Worm (Caenorhabditis elegans) whole organism, L2 larva: ENCODE measurements around the gene Y57A10C.9.

Experiments
- C34F6.9 ChIP-seq: fragments of 150-350 bp; optimal IDR thresholded peaks from 2 replicates; lab custom pipeline; 2014; ENCODE audit warnings: missing biosample characterization, missing genetic modification characterization
- F13H6.1 ChIP-seq: sonication (generic microtip); optimal IDR thresholded peaks from 2 replicates; lab custom pipeline; 2016; ENCODE audit warnings: missing genetic modification characterization, missing compliant biosample characterization
- R02D3.7 ChIP-seq: fragments of 150-350 bp; optimal IDR thresholded peaks from 2 replicates; lab custom pipeline; 2014; ENCODE audit warnings: missing biosample characterization, missing genetic modification characterization
- Y55F3AM.14 ChIP-seq: fragments of 200-800 bp; sonication (Bioruptor generic); optimal IDR thresholded peaks from 2 replicates; lab custom pipeline; 2018; ENCODE audit warnings: mild to moderate bottlenecking, missing genetic modification characterization, missing compliant biosample characterization
- alr-1 ChIP-seq: fragments of 150-350 bp; optimal IDR thresholded peaks from 2 replicates; lab custom pipeline; 2014; ENCODE audit warnings: missing biosample characterization, missing genetic modification characterization
- ama-1 ChIP-seq: fragments of 150-350 bp; optimal IDR thresholded peaks from 2 replicates; lab custom pipeline; 2018; ENCODE audit warnings: inconsistent platforms
- ceh-16 ChIP-seq: fragments of 150-350 bp; optimal IDR thresholded peaks from 2 replicates; lab custom pipeline; 2014; ENCODE audit warnings: missing biosample characterization, missing genetic modification characterization
- ceh-82 ChIP-seq: fragments of 150-350 bp; optimal IDR thresholded peaks from 2 replicates; lab custom pipeline; 2014; ENCODE audit warnings: missing biosample characterization, missing genetic modification characterization
- crh-2 ChIP-seq: sonication (generic microtip); optimal IDR thresholded peaks from 2 replicates; lab custom pipeline; 2017; ENCODE audit warnings: missing biosample characterization, missing genetic modification characterization
- egl-27 ChIP-seq: sonication (generic microtip); optimal IDR thresholded peaks from 3 replicates; lab custom pipeline; 2017; ENCODE audit warnings: missing biosample characterization, missing genetic modification reagents, missing genetic modification characterization
- elt-3 ChIP-seq: sonication (generic microtip); optimal IDR thresholded peaks from 2 replicates; lab custom pipeline; 2017; ENCODE audit warnings: missing biosample characterization, missing genetic modification characterization
- fos-1 ChIP-seq: fragments of 150-350 bp; optimal IDR thresholded peaks from 2 replicates; lab custom pipeline; 2014; ENCODE audit warnings: missing biosample characterization, missing genetic modification characterization
- lin-13 ChIP-seq: fragments of 150-350 bp; optimal IDR thresholded peaks from 2 replicates; lab custom pipeline; 2014; ENCODE audit warnings: missing biosample characterization, missing genetic modification reagents, missing genetic modification characterization
- lsy-2 ChIP-seq, 2 experiments: fragments of 150-350 bp in 1 of 2; sonication (generic microtip) in 1 of 2; optimal IDR thresholded peaks; 2 replicates each; lab custom pipeline; 2014 to 2017; ENCODE audit warnings: missing biosample characterization in 2 of 2, missing genetic modification characterization in 2 of 2
- mab-5 ChIP-seq: fragments of 150-350 bp; optimal IDR thresholded peaks from 2 replicates; lab custom pipeline; 2014; ENCODE audit warnings: missing biosample characterization, missing genetic modification characterization
- nhr-11 ChIP-seq: fragments of 150-350 bp; optimal IDR thresholded peaks from 2 replicates; lab custom pipeline; 2014; ENCODE audit warnings: missing biosample characterization, missing genetic modification characterization
- nhr-12 ChIP-seq: fragments of 150-350 bp; optimal IDR thresholded peaks from 2 replicates; lab custom pipeline; 2014; ENCODE audit warnings: missing biosample characterization, missing genetic modification characterization
- nhr-129 ChIP-seq: fragments of 150-350 bp; optimal IDR thresholded peaks from 2 replicates; lab custom pipeline; 2014; ENCODE audit warnings: missing biosample characterization, missing genetic modification characterization
- nhr-21 ChIP-seq: fragments of 150-350 bp; optimal IDR thresholded peaks from 2 replicates; lab custom pipeline; 2014; ENCODE audit warnings: missing biosample characterization, missing genetic modification characterization
- nhr-23 ChIP-seq: fragments of 150-350 bp; optimal IDR thresholded peaks from 2 replicates; lab custom pipeline; 2014; ENCODE audit warnings: missing biosample characterization, missing genetic modification reagents, missing genetic modification characterization
- nhr-25 ChIP-seq: fragments of 150-350 bp; sonication (generic microtip); optimal IDR thresholded peaks from 3 replicates; lab custom pipeline; 2014; ENCODE audit warnings: missing biosample characterization, missing genetic modification characterization
- nhr-6 ChIP-seq: fragments of 150-350 bp; optimal IDR thresholded peaks from 2 replicates; lab custom pipeline; 2014; ENCODE audit warnings: missing biosample characterization, missing genetic modification characterization
- nhr-77 ChIP-seq: fragments of 150-350 bp; optimal IDR thresholded peaks from 2 replicates; lab custom pipeline; 2014; ENCODE audit warnings: missing biosample characterization, missing genetic modification characterization
- peb-1 ChIP-seq: fragments of 150-350 bp; optimal IDR thresholded peaks from 2 replicates; lab custom pipeline; 2014; ENCODE audit warnings: missing biosample characterization, missing genetic modification characterization
- skn-1 ChIP-seq: sonication (generic microtip); optimal IDR thresholded peaks from 2 replicates; lab custom pipeline; 2017; ENCODE audit warnings: missing biosample characterization, missing genetic modification characterization
- sma-9 ChIP-seq, 2 experiments: fragments of 150-350 bp in 1 of 2; sonication (generic microtip) in 1 of 2; optimal IDR thresholded peaks; 2 replicates each; lab custom pipeline; 2014 to 2016; ENCODE audit warnings: missing genetic modification characterization in 2 of 2, mild to moderate bottlenecking in 1 of 2, missing biosample characterization in 1 of 2, missing compliant biosample characterization in 1 of 2, missing genetic modification reagents in 1 of 2, moderate library complexity in 1 of 2
- snpc-4 ChIP-seq: fragments of 150-350 bp; optimal IDR thresholded peaks from 2 replicates; lab custom pipeline; 2014; ENCODE audit warnings: missing biosample characterization, missing genetic modification characterization
- unc-39 ChIP-seq: fragments of 150-350 bp; optimal IDR thresholded peaks from 2 replicates; lab custom pipeline; 2014; ENCODE audit warnings: missing biosample characterization, missing genetic modification characterization
- unc-55 ChIP-seq: fragments of 150-350 bp; sonication (generic microtip); optimal IDR thresholded peaks from 3 replicates; lab custom pipeline; 2014; ENCODE audit warnings: missing biosample characterization, missing genetic modification reagents, missing genetic modification characterization
- unc-62 ChIP-seq: fragments of 150-350 bp; optimal IDR thresholded peaks from 2 replicates; lab custom pipeline; 2014; ENCODE audit warnings: missing biosample characterization, missing genetic modification reagents, missing genetic modification characterization
- zag-1 ChIP-seq: fragments of 150-350 bp; optimal IDR thresholded peaks from 2 replicates; lab custom pipeline; 2014; ENCODE audit warnings: missing biosample characterization, missing genetic modification characterization
- ztf-11 ChIP-seq: sonication (generic microtip); optimal IDR thresholded peaks from 2 replicates; lab custom pipeline; 2017; ENCODE audit warnings: missing biosample characterization, missing genetic modification characterization
- ztf-4 ChIP-seq: fragments of 150-350 bp; optimal IDR thresholded peaks from 2 replicates; lab custom pipeline; 2014; ENCODE audit warnings: missing biosample characterization, missing genetic modification characterization

The Y57A10C.9 gene

ce11 chrII:12438441-12438840 is at the start of gene Y57A10C.9:
Y57A10C.9 (minus strand) TSS chrII:12438541.
- TF ChIP-seq egl-27 (no peak), R02D3.7 (no peak), mab-5 (no peak), elt-3 (tag; lab: Kevin White, UChicago) (no peak), F13H6.1 (tag; lab: Kevin White, UChicago) (no peak), skn-1 (no peak), fos-1 (tag; lab: Kevin White, UChicago) (no peak), ztf-11 (no peak), ztf-4 (no peak), unc-39 (no peak)
- TF ChIP-seq, all 48 proteins: peak for 0

- TF ChIP-seq crh-2 (no peak), nhr-23 (tag; lab: Kevin White, UChicago) (no peak), unc-55 (GFP tag; lab: Kevin White, UChicago) (no peak), R02D3.7 (no peak), C34F6.9 (tag; lab: Kevin White, UChicago) (no peak), unc-62 (GFP tag; lab: Kevin White, UChicago) (no peak), unc-39 (no peak), Y55F3AM.14 (no peak), zag-1 (tag; lab: Kevin White, UChicago) (no peak)
Observed at ce11 chrII:12485060-12485459, 46.7 kb upstream of the Y57A10C.9 start, which contains the start of gene F15A4.10. F15A4.10 (minus strand) TSS chrII:12485160.

- no peak for TF ChIP-seq crh-2
- TF ChIP-seq peb-1 (tag; lab: Kevin White, UChicago) = no peak
- TF ChIP-seq F13H6.1 (tag; lab: Kevin White, UChicago) = no peak
- no peak for TF ChIP-seq unc-39
- no peak for TF ChIP-seq alr-1 (tag; lab: Kevin White, UChicago)
- TF ChIP-seq snpc-4 (tag; lab: Kevin White, UChicago) = no peak
- TF ChIP-seq zag-1 (tag; lab: Kevin White, UChicago) = no peak
- TF ChIP-seq nhr-12 (tag; lab: Kevin White, UChicago) = no peak
- TF ChIP-seq ama-1 (lab: Kevin White, UChicago) = no peak
- no peak for TF ChIP-seq lsy-2 (tag; optimal IDR thresholded peaks at IDR 0.05; lab: Kevin White, UChicago)
- TF ChIP-seq Y55F3AM.14 = no peak
- no peak for TF ChIP-seq nhr-77
- no peak for TF ChIP-seq nhr-129 (tag; lab: Kevin White, UChicago)
- TF ChIP-seq, all 48 proteins: peak for 0
Observed at ce11 chrII:12482622-12483021, 44.3 kb upstream of the Y57A10C.9 start, which contains the start of gene fbxb-102. fbxb-102 (plus strand) TSS chrII:12482922.

ce11 chrII:12481645-12482044 is 43.3 kb upstream of the Y57A10C.9 start:
- TF ChIP-seq nhr-21 (tag; lab: Kevin White, UChicago) = no peak
- no peak for TF ChIP-seq C34F6.9 (tag; lab: Kevin White, UChicago)
- TF ChIP-seq F13H6.1 (tag; lab: Kevin White, UChicago) = no peak
- TF ChIP-seq Y55F3AM.14 = no peak

ce11 chrII:12480811-12481210 is 42.5 kb upstream of the Y57A10C.9 start, which contains the start of gene arrd-9:
arrd-9 (minus strand) TSS chrII:12480911.
- no peak for TF ChIP-seq nhr-11 (tag; lab: Kevin White, UChicago)
- no peak for TF ChIP-seq C34F6.9 (tag; lab: Kevin White, UChicago)
- no peak for TF ChIP-seq skn-1
- no peak for TF ChIP-seq unc-39
- no peak for TF ChIP-seq nhr-25
- no peak for TF ChIP-seq ceh-16
- no peak for TF ChIP-seq sma-9 (GFP tag; optimal IDR thresholded peaks at IDR 0.05; lab: Kevin White, UChicago)
- no peak for TF ChIP-seq sma-9 (tag; optimal IDR thresholded peaks at IDR 0.05; lab: Kevin White, UChicago)
- TF ChIP-seq nhr-12 (tag; lab: Kevin White, UChicago) = no peak
- no peak for TF ChIP-seq ztf-4
- TF ChIP-seq, all 48 proteins: peak for 0

ce11 chrII:12473406-12473805 is 35.1 kb upstream of the Y57A10C.9 start, which contains the start of gene srg-17:
srg-17 (plus strand) TSS chrII:12473706.
- no peak for TF ChIP-seq lin-13 (GFP tag; lab: Kevin White, UChicago)
- TF ChIP-seq F13H6.1 (tag; lab: Kevin White, UChicago) = no peak
- TF ChIP-seq nhr-12 (tag; lab: Kevin White, UChicago) = no peak
- no peak for TF ChIP-seq peb-1 (tag; lab: Kevin White, UChicago)
- no peak for TF ChIP-seq ceh-82 (tag; lab: Kevin White, UChicago)
- no peak for TF ChIP-seq skn-1
- TF ChIP-seq nhr-6 (tag; lab: Kevin White, UChicago) = no peak
- no peak for TF ChIP-seq R02D3.7
- no peak for TF ChIP-seq alr-1 (tag; lab: Kevin White, UChicago)
